Worm (Caenorhabditis elegans): ENCODE data around the gene acy-1.

DNA sequence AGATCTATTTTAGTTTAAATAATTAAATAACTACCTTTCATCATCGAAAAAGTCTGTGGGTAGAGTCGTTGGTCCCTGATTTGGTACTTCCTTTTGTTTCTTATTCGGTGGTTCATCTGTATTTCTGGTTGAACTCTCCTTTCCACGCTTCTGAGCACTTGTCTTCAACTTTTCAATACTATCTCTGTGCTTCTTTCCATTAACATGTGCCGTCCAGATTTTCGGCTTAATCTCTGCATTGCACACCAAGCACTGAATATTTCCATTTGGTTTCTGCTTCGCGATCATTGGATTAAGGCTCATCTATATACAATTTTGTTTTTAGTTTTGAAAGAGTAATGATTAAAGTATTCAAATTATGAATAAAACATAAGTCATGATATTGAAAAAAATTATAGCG, 22.0 kb upstream of the acy-1 start, which contains the start of gene sel-13:
- TF ChIP-seq snpc-4 (tag; optimal IDR thresholded peaks at IDR 0.05), result no peak
- TF ChIP-seq ztf-11 (tag; optimal IDR thresholded peaks at IDR 0.05), result no peak
- TF ChIP-seq pha-4 (tag; optimal IDR thresholded peaks at IDR 0.05), result no peak
- no peak for TF ChIP-seq ces-1 (GFP tag; optimal IDR thresholded peaks at IDR 0.05)
- TF ChIP-seq nhr-76 (tag; optimal IDR thresholded peaks at IDR 0.05), result no peak
- no peak for TF ChIP-seq unc-62 (GFP tag; optimal IDR thresholded peaks at IDR 0.05)
- TF ChIP-seq elt-1 (tag; optimal IDR thresholded peaks at IDR 0.05; ENCODE audit: borderline replicate concordance, insufficient read depth), result no peak
- TF ChIP-seq ceh-43 (GFP tag; optimal IDR thresholded peaks at IDR 0.05), result no peak
- TF ChIP-seq sem-2 (GFP tag; optimal IDR thresholded peaks at IDR 0.05), result no peak
- no peak for TF ChIP-seq unc-39 (tag; optimal IDR thresholded peaks at IDR 0.05)

Measured in whole organism, mixed stage, embryonic.